Fruit fly (Drosophila melanogaster) whole organism, prepupa: ENCODE measurements around the gene CG7987.

ENCODE experiments used
- Blimp-1 ChIP-seq: fragments of 200-800 bp; sonication (Bioruptor generic); optimal IDR thresholded peaks from 3 replicates; lab custom pipeline; 2017; ENCODE audit warnings: missing biosample characterization, missing genetic modification characterization, mild to moderate bottlenecking, moderate library complexity, missing genetic modification reagents
- CG10669 ChIP-seq: fragments of 200-800 bp; sonication (Bioruptor generic); optimal IDR thresholded peaks from 3 replicates; lab custom pipeline; 2018; ENCODE audit warnings: missing biosample characterization, mild to moderate bottlenecking, missing genetic modification characterization, moderate library complexity
- CG11762 ChIP-seq: fragments of 200-800 bp; sonication (Bioruptor generic); optimal IDR thresholded peaks from 3 replicates; lab custom pipeline; 2016; ENCODE audit warnings: missing biosample characterization, missing genetic modification characterization; ENCODE audit not compliant: insufficient read depth
- CG16779 ChIP-seq: fragments of 200-800 bp; sonication (Bioruptor generic); optimal IDR thresholded peaks from 3 replicates; lab custom pipeline; 2017; ENCODE audit warnings: missing biosample characterization, mild to moderate bottlenecking, missing genetic modification characterization
- CG3032 ChIP-seq: fragments of 200-800 bp; optimal IDR thresholded peaks from 2 replicates; lab custom pipeline; 2019; ENCODE audit warnings: missing biosample characterization, mild to moderate bottlenecking, missing genetic modification characterization, moderate library complexity
- CG6854 ChIP-seq: fragments of 200-800 bp; sonication (Bioruptor generic); optimal IDR thresholded peaks from 2 replicates; lab custom pipeline; 2017; ENCODE audit warnings: missing biosample characterization, mild to moderate bottlenecking, missing genetic modification characterization
- CG8119 ChIP-seq: fragments of 200-800 bp; sonication (Bioruptor generic); IDR thresholded peaks from 3 replicates; pipeline ENCODE4 v1.3.6; 2022; ENCODE audit warnings: missing biosample characterization, missing genetic modification characterization
- Eip93F ChIP-seq: fragments of 200-800 bp; sonication (Bioruptor generic); optimal IDR thresholded peaks from 2 replicates; lab custom pipeline; 2016; ENCODE audit warnings: missing biosample characterization, mild to moderate bottlenecking, missing genetic modification characterization
- dac ChIP-seq: fragments of 200-800 bp; sonication (Bioruptor generic); optimal IDR thresholded peaks from 2 replicates; lab custom pipeline; 2017; ENCODE audit warnings: missing biosample characterization, mild to moderate bottlenecking, missing genetic modification characterization
- fkh ChIP-seq: fragments of 200-800 bp; sonication (Bioruptor generic); optimal IDR thresholded peaks from 3 replicates; lab custom pipeline; 2017; ENCODE audit warnings: missing biosample characterization, mild to moderate bottlenecking, missing genetic modification characterization, moderate library complexity
- ss ChIP-seq, 2 experiments: fragments of 200-800 bp; sonication (Bioruptor generic); optimal IDR thresholded peaks; 2 replicates in 1 of 2; 3 replicates in 1 of 2; lab custom pipeline; 2017 to 2018; ENCODE audit warnings: mild to moderate bottlenecking in 2 of 2, missing biosample characterization in 2 of 2, missing genetic modification characterization in 2 of 2, moderate library complexity in 1 of 2
- topi ChIP-seq: fragments of 200-800 bp; sonication (Bioruptor generic); optimal IDR thresholded peaks from 3 replicates; lab custom pipeline; 2016; ENCODE audit warnings: missing biosample characterization, missing genetic modification characterization

DNA sequence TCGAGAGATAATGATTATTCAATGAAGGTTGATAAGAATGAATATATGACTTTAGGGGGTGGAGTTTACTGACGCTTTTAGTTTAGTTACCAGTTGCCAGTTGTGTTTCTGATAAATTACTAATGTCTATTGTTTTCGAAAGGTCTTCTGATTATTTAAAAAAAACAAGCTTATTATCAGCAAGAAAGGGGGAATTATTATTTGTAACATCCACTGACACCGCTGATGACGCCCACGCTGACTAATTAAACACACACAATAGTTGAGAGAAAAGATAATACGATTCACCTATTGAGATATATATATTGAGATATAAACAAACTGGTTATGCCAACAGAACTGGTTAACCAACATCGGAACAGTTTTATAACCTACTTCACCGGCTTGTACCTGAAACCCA lies 7.9 kb downstream of the CG7987 start:
- no peak for TF ChIP-seq topi
- no peak for TF ChIP-seq CG10669 (GFP tag; lab: Kevin White, UChicago)
- no peak for TF ChIP-seq CG6854 (GFP tag; lab: Kevin White, UChicago)
- TF ChIP-seq fkh (GFP tag; lab: Kevin White, UChicago), result no peak
- no peak for TF ChIP-seq CG8119 (GFP tag; lab: Robert Waterston, UW)
- TF ChIP-seq ss (GFP tag; optimal IDR thresholded peaks at IDR 0.05; lab: Kevin White, UChicago), result no peak
- TF ChIP-seq Eip93F (GFP tag; lab: Kevin White, UChicago), result no peak
- TF ChIP-seq dac (GFP tag; lab: Kevin White, UChicago), result no peak
- no peak for TF ChIP-seq CG11762 (GFP tag; lab: Kevin White, UChicago)
- no peak for TF ChIP-seq Blimp-1 (GFP tag; lab: Kevin White, UChicago)
- TF ChIP-seq CG16779 (tag; lab: Kevin White, UChicago), result no peak
- no peak for TF ChIP-seq CG3032
